Fruit fly (Drosophila melanogaster) whole organism, pupa: ENCODE results near the gene S6k.

Experiments used
- CG10348 ChIP-seq: fragments of 200-800 bp; sonication (Bioruptor generic); IDR thresholded peaks from 2 replicates; pipeline ENCODE4 v1.3.6; 2022; ENCODE audit warnings: missing biosample characterization, missing genetic modification characterization
- CG13204 ChIP-seq: fragments of 200-800 bp; sonication (Bioruptor generic); optimal IDR thresholded peaks from 2 replicates; lab custom pipeline; 2018; ENCODE audit warnings: missing biosample characterization, mild to moderate bottlenecking, missing genetic modification characterization, moderate library complexity
- CG14655 ChIP-seq: fragments of 200-800 bp; sonication (Bioruptor generic); optimal IDR thresholded peaks from 3 replicates; lab custom pipeline; 2017; ENCODE audit warnings: mild to moderate bottlenecking, missing biosample characterization, missing genetic modification reagents, missing genetic modification characterization
- CG34367 ChIP-seq: fragments of 200-800 bp; sonication (Bioruptor generic); optimal IDR thresholded peaks from 2 replicates; lab custom pipeline; 2018; ENCODE audit warnings: missing biosample characterization, mild to moderate bottlenecking, missing genetic modification characterization
- CG4496 ChIP-seq: fragments of 200-800 bp; sonication (Bioruptor generic); IDR thresholded peaks from 3 replicates; pipeline ENCODE4 v1.3.6; 2022; ENCODE audit warnings: missing biosample characterization, missing genetic modification characterization
- D1 ChIP-seq: fragments of 200-800 bp; sonication (Bioruptor generic); optimal IDR thresholded peaks from 2 replicates; lab custom pipeline; 2018; ENCODE audit warnings: missing biosample characterization, mild to moderate bottlenecking, missing genetic modification characterization, moderate library complexity
- Pif1B ChIP-seq: fragments of 200-800 bp; sonication (Bioruptor generic); optimal IDR thresholded peaks from 3 replicates; lab custom pipeline; 2016; ENCODE audit warnings: missing biosample characterization, missing genetic modification characterization
- Snoo ChIP-seq: fragments of 200-800 bp; sonication (Bioruptor generic); optimal IDR thresholded peaks from 3 replicates; lab custom pipeline; 2017; ENCODE audit warnings: missing biosample characterization, mild to moderate bottlenecking, missing genetic modification characterization, inconsistent platforms
- gl ChIP-seq: fragments of 200-800 bp; sonication (Bioruptor generic); optimal IDR thresholded peaks from 2 replicates; lab custom pipeline; 2018; ENCODE audit warnings: missing biosample characterization, mild to moderate bottlenecking, missing genetic modification characterization

S6k gene

DNA sequence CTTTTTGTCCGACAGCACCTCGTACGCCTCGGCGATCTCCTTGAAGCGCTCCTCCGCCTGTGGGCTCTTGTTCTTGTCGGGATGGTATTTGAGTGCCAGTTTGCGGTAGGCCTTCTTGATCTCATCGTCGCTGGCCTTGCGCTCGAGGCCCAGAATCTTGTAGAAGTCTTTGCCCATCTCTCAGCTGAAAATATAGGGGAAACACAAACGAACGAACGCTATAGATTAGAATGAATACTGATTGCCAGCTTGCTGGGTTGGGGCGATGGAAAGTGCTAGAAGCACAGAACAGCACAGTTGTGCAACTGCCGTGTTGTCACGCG, 59.4 kb downstream of the S6k start:
- TF ChIP-seq gl (tag; lab: Kevin White, UChicago) (no peak), D1 (tag; lab: Kevin White, UChicago) (no peak), CG13204 (no peak), Snoo (tag; lab: Kevin White, UChicago) (no peak), CG10348 (GFP tag; lab: Robert Waterston, UW) (no peak), CG34367 (tag; lab: Kevin White, UChicago) (no peak), Pif1B (no peak), CG14655 (GFP tag; lab: Kevin White, UChicago) (no peak)
- TF ChIP-seq, all 21 proteins: peak for 0

- no peak for TF ChIP-seq gl (tag; lab: Kevin White, UChicago)
- TF ChIP-seq CG4496 = 0 out of 3 replicates have a peak, but pooled peaks have one; percentile 38
These were observed 61.0 kb downstream of the S6k start for dm6 chr3L:5749616-5750336.
